Fruit fly (Drosophila melanogaster) whole organism, embryonic: ENCODE results near the gene wus.

Experiments used
- B-H2 ChIP-seq: fragments of 200-800 bp; sonication (Bioruptor generic); optimal IDR thresholded peaks from 2 replicates; lab custom pipeline; 2018; ENCODE audit warnings: missing biosample characterization, mild to moderate bottlenecking, missing genetic modification characterization
- CG10147 ChIP-seq: fragments of 200-800 bp; sonication (Bioruptor generic); optimal IDR thresholded peaks from 2 replicates; lab custom pipeline; 2019; ENCODE audit warnings: missing biosample characterization, mild to moderate bottlenecking, missing genetic modification characterization, moderate library complexity
- CG11560 ChIP-seq: fragments of 200-800 bp; sonication (Bioruptor generic); IDR thresholded peaks from 3 replicates; pipeline ENCODE4 v1.3.6; 2022; ENCODE audit warnings: missing biosample characterization, missing genetic modification characterization
- CG12942 ChIP-seq: fragments of 200-800 bp; sonication (Bioruptor generic); optimal IDR thresholded peaks from 3 replicates; lab custom pipeline; 2016; ENCODE audit warnings: missing biosample characterization, missing genetic modification characterization
- CG13775 ChIP-seq: fragments of 200-800 bp; sonication (Bioruptor generic); optimal IDR thresholded peaks from 3 replicates; lab custom pipeline; 2017; ENCODE audit warnings: missing biosample characterization, mild to moderate bottlenecking, missing genetic modification characterization
- CG14441 ChIP-seq: fragments of 200-800 bp; sonication (Bioruptor generic); IDR thresholded peaks from 2 replicates; pipeline ENCODE4 v1.3.6; 2022; ENCODE audit warnings: missing biosample characterization, missing genetic modification characterization
- CG1529 ChIP-seq: fragments of 200-800 bp; sonication (Bioruptor generic); optimal IDR thresholded peaks from 3 replicates; lab custom pipeline; 2018; ENCODE audit warnings: missing biosample characterization, missing genetic modification characterization
- CG15514 ChIP-seq: fragments of 200-800 bp; sonication (Bioruptor generic); optimal IDR thresholded peaks from 3 replicates; lab custom pipeline; 2017; ENCODE audit warnings: missing biosample characterization, missing genetic modification characterization, mild to moderate bottlenecking, moderate library complexity, missing genetic modification reagents
- CG16779 ChIP-seq: fragments of 200-800 bp; sonication (Bioruptor generic); IDR thresholded peaks from 2 replicates; pipeline ENCODE4 v1.3.6; 2022; ENCODE audit warnings: missing biosample characterization, missing genetic modification characterization
- CG17612 ChIP-seq: fragments of 200-800 bp; sonication (Bioruptor generic); IDR thresholded peaks from 2 replicates; pipeline ENCODE4 v1.3.6; 2022; ENCODE audit warnings: missing biosample characterization, missing genetic modification characterization
- CG18476 ChIP-seq: fragments of 200-800 bp; sonication (Bioruptor generic); optimal IDR thresholded peaks from 2 replicates; lab custom pipeline; 2016; ENCODE audit warnings: missing biosample characterization, mild to moderate bottlenecking, missing genetic modification characterization
- CG2199 ChIP-seq: fragments of 200-800 bp; sonication (Bioruptor generic); IDR thresholded peaks from 3 replicates; pipeline ENCODE4 v1.3.6; 2022; ENCODE audit warnings: missing biosample characterization, missing genetic modification characterization
- CG30431 ChIP-seq: fragments of 200-800 bp; sonication (Bioruptor generic); optimal IDR thresholded peaks from 2 replicates; lab custom pipeline; 2017; ENCODE audit warnings: missing biosample characterization, missing genetic modification characterization
- CG3065 ChIP-seq: fragments of 200-800 bp; sonication (Bioruptor generic); optimal IDR thresholded peaks from 2 replicates; lab custom pipeline; 2016; ENCODE audit warnings: missing biosample characterization, missing genetic modification characterization
- CG32532 ChIP-seq: fragments of 200-800 bp; sonication (Bioruptor generic); IDR thresholded peaks from 2 replicates; pipeline ENCODE4 v1.3.6; 2022; ENCODE audit warnings: missing biosample characterization, missing genetic modification characterization
- CG4707 ChIP-seq: fragments of 200-800 bp; sonication (Bioruptor generic); optimal IDR thresholded peaks from 2 replicates; lab custom pipeline; 2018; ENCODE audit warnings: missing biosample characterization, mild to moderate bottlenecking, missing genetic modification characterization, moderate library complexity
- CG6854 ChIP-seq: fragments of 200-800 bp; sonication (Bioruptor generic); optimal IDR thresholded peaks from 3 replicates; lab custom pipeline; 2017; ENCODE audit warnings: missing biosample characterization, mild to moderate bottlenecking, missing genetic modification characterization
- CG7786 ChIP-seq: fragments of 200-800 bp; sonication (Bioruptor generic); optimal IDR thresholded peaks from 2 replicates; lab custom pipeline; 2016; ENCODE audit warnings: missing biosample characterization, missing genetic modification characterization
- CG9727 ChIP-seq: fragments of 200-800 bp; sonication (Bioruptor generic); optimal IDR thresholded peaks from 3 replicates; lab custom pipeline; 2017; ENCODE audit warnings: missing biosample characterization, mild to moderate bottlenecking, missing genetic modification characterization
- CG9932 ChIP-seq: fragments of 200-800 bp; sonication (Bioruptor generic); IDR thresholded peaks from 2 replicates; pipeline ENCODE4 v1.3.6; 2022; ENCODE audit warnings: missing biosample characterization, missing genetic modification characterization
- Chrac-16 ChIP-seq: fragments of 200-800 bp; sonication (Bioruptor generic); optimal IDR thresholded peaks from 3 replicates; lab custom pipeline; 2016; ENCODE audit warnings: missing biosample characterization, missing genetic modification characterization
- D19B ChIP-seq: fragments of 200-800 bp; sonication (Bioruptor generic); optimal IDR thresholded peaks from 2 replicates; lab custom pipeline; 2017; ENCODE audit warnings: missing biosample characterization, mild to moderate bottlenecking, missing genetic modification characterization
- Dip3 ChIP-seq: fragments of 200-800 bp; sonication (Bioruptor generic); optimal IDR thresholded peaks from 3 replicates; lab custom pipeline; 2016; ENCODE audit warnings: missing biosample characterization, missing genetic modification characterization
- Drgx ChIP-seq: fragments of 200-800 bp; sonication (Bioruptor generic); IDR thresholded peaks from 2 replicates; pipeline ENCODE4 v1.3.6; 2022; ENCODE audit warnings: missing biosample characterization, missing genetic modification characterization
- Fer3 ChIP-seq: fragments of 200-800 bp; sonication (Bioruptor generic); optimal IDR thresholded peaks from 2 replicates; lab custom pipeline; 2018; ENCODE audit warnings: missing biosample characterization, mild to moderate bottlenecking, missing genetic modification characterization, moderate library complexity
- H2.0 ChIP-seq: fragments of 200-800 bp; sonication (Bioruptor generic); IDR thresholded peaks from 2 replicates; pipeline ENCODE4 v1.3.6; 2022; ENCODE audit warnings: missing biosample characterization, missing genetic modification characterization
- Hmr ChIP-seq: fragments of 200-800 bp; sonication (Bioruptor generic); optimal IDR thresholded peaks from 3 replicates; lab custom pipeline; 2017; ENCODE audit warnings: mild to moderate bottlenecking, missing biosample characterization, missing genetic modification reagents, missing genetic modification characterization
- NC2α ChIP-seq: fragments of 200-800 bp; sonication (Bioruptor generic); optimal IDR thresholded peaks from 2 replicates; lab custom pipeline; 2016; ENCODE audit warnings: missing biosample characterization, missing genetic modification characterization
- Optix ChIP-seq: fragments of 200-800 bp; sonication (Bioruptor generic); IDR thresholded peaks from 3 replicates; pipeline ENCODE4 v1.3.6; 2022; ENCODE audit warnings: missing biosample characterization, missing genetic modification characterization
- Rfx ChIP-seq: fragments of 200-800 bp; sonication (Bioruptor generic); IDR thresholded peaks from 2 replicates; pipeline ENCODE4 v1.3.6; 2022; ENCODE audit warnings: missing biosample characterization, missing genetic modification characterization
- Taf1 ChIP-seq: fragments of 200-800 bp; sonication (Bioruptor generic); IDR thresholded peaks from 2 replicates; pipeline ENCODE4 v1.3.6; 2022; ENCODE audit warnings: missing biosample characterization, missing genetic modification characterization
- Usf ChIP-seq: fragments of 200-800 bp; sonication (Bioruptor generic); optimal IDR thresholded peaks from 2 replicates; lab custom pipeline; 2017; ENCODE audit warnings: missing genotype, missing biosample characterization, missing genetic modification characterization
- ci ChIP-seq: fragments of 200-800 bp; sonication (Bioruptor generic); IDR thresholded peaks from 3 replicates; pipeline ENCODE4 v1.3.6; 2022; ENCODE audit warnings: missing biosample characterization, missing genetic modification characterization
- en ChIP-seq: fragments of 200-800 bp; sonication (Bioruptor generic); optimal IDR thresholded peaks from 2 replicates; lab custom pipeline; 2016; ENCODE audit warnings: missing biosample characterization, missing genetic modification characterization
- fu2 ChIP-seq: fragments of 200-800 bp; sonication (Bioruptor generic); optimal IDR thresholded peaks from 2 replicates; lab custom pipeline; 2016; ENCODE audit warnings: missing biosample characterization, missing genetic modification characterization
- grn ChIP-seq: fragments of 200-800 bp; sonication (Bioruptor generic); optimal IDR thresholded peaks from 3 replicates; lab custom pipeline; 2017; ENCODE audit warnings: missing biosample characterization, missing genetic modification characterization
- gro ChIP-seq: fragments of 200-800 bp; sonication (Bioruptor generic); optimal IDR thresholded peaks from 2 replicates; lab custom pipeline; 2016; ENCODE audit warnings: missing biosample characterization, missing genetic modification characterization
- gsb ChIP-seq: fragments of 200-800 bp; sonication (Bioruptor generic); IDR thresholded peaks from 2 replicates; pipeline ENCODE4 v1.3.6; 2022; ENCODE audit warnings: missing biosample characterization, missing genetic modification characterization
- gsb-n ChIP-seq: fragments of 200-800 bp; sonication (Bioruptor generic); optimal IDR thresholded peaks from 3 replicates; lab custom pipeline; 2018; ENCODE audit warnings: missing biosample characterization, mild to moderate bottlenecking, missing genetic modification characterization
- jumu ChIP-seq: fragments of 200-800 bp; sonication (Bioruptor generic); optimal IDR thresholded peaks from 3 replicates; lab custom pipeline; 2016; ENCODE audit warnings: missing biosample characterization, missing genetic modification characterization
- kah ChIP-seq: fragments of 200-800 bp; sonication (Bioruptor generic); optimal IDR thresholded peaks from 2 replicates; lab custom pipeline; 2018; ENCODE audit warnings: missing biosample characterization, mild to moderate bottlenecking, missing genetic modification characterization
- lab ChIP-seq: fragments of 200-800 bp; sonication (Bioruptor generic); optimal IDR thresholded peaks from 3 replicates; lab custom pipeline; 2017; ENCODE audit warnings: missing biosample characterization, missing genetic modification characterization, mild to moderate bottlenecking, moderate library complexity, missing genetic modification reagents
- luna ChIP-seq: fragments of 200-800 bp; sonication (Bioruptor generic); optimal IDR thresholded peaks from 2 replicates; lab custom pipeline; 2016; ENCODE audit warnings: missing biosample characterization, missing genetic modification characterization
- otp ChIP-seq: fragments of 200-800 bp; sonication (Bioruptor generic); IDR thresholded peaks from 3 replicates; pipeline ENCODE4, ENCODE4 v1.3.6; 2022; ENCODE audit warnings: missing biosample characterization, missing genetic modification characterization
- phol ChIP-seq: fragments of 200-800 bp; sonication (Bioruptor generic); optimal IDR thresholded peaks from 3 replicates; lab custom pipeline; 2018; ENCODE audit warnings: missing biosample characterization, mild to moderate bottlenecking, missing genetic modification characterization, moderate library complexity
- row ChIP-seq: fragments of 200-800 bp; sonication (Bioruptor generic); IDR thresholded peaks from 3 replicates; pipeline ENCODE4 v1.3.6; 2022; ENCODE audit warnings: missing biosample characterization, missing genetic modification characterization
- sens ChIP-seq: fragments of 200-800 bp; sonication (Bioruptor generic); peaks from one replicate; lab custom pipeline; 2016; ENCODE audit warnings: missing biosample characterization, missing genetic modification characterization
- sna ChIP-seq: fragments of 200-800 bp; sonication (Bioruptor generic); IDR thresholded peaks from 2 replicates; pipeline ENCODE4 v1.3.6; 2022; ENCODE audit warnings: missing biosample characterization, missing genetic modification characterization; ENCODE audit not compliant: partially characterized antibody
- trh ChIP-seq: fragments of 200-800 bp; sonication (Bioruptor generic); optimal IDR thresholded peaks from 2 replicates; lab custom pipeline; 2016; ENCODE audit warnings: missing biosample characterization, missing genetic modification characterization
- zen2 ChIP-seq: fragments of 200-800 bp; sonication (Bioruptor generic); IDR thresholded peaks from 3 replicates; pipeline ENCODE4 v1.3.6; 2022; ENCODE audit warnings: missing biosample characterization, missing genetic modification characterization; ENCODE audit not compliant: partially characterized antibody
- zfh2 ChIP-seq: fragments of 200-800 bp; sonication (Bioruptor generic); optimal IDR thresholded peaks from 2 replicates; lab custom pipeline; 2016; ENCODE audit warnings: missing biosample characterization, missing genetic modification characterization

Gene wus

dm6 chrX:16912965-16913755 lies 27.5 kb downstream of the wus start, which contains the start of gene CG4928 (continued):
- TF ChIP-seq CG6854 (GFP tag; lab: Kevin White, UChicago) (no peak), Dip3 (no peak), Fer3 (tag; lab: Kevin White, UChicago) (no peak), CG7786 (GFP tag; lab: Kevin White, UChicago) (no peak), kah (GFP tag; lab: Kevin White, UChicago) (no peak), gro (no peak), ci (no peak), zen2 (GFP tag; lab: Robert Waterston, UW) (no peak), CG17612 (GFP tag; lab: Robert Waterston, UW) (no peak), B-H2 (GFP tag; lab: Kevin White, UChicago) (no peak), Usf (no peak), row (GFP tag; lab: Robert Waterston, UW) (0 out of 3 replicates have a peak, but pooled peaks have one; percentile 32), CG15514 (GFP tag; lab: Kevin White, UChicago) (peak; percentile 5), jumu (GFP tag; lab: Kevin White, UChicago) (no peak), CG1529 (GFP tag; lab: Kevin White, UChicago) (no peak), CG9727 (GFP tag; lab: Kevin White, UChicago) (no peak), en (GFP tag; lab: Kevin White, UChicago) (no peak), Rfx (GFP tag; lab: Robert Waterston, UW) (peak; percentile 30; the same call in 1 of the 2 replicates), fu2 (GFP tag; lab: Kevin White, UChicago) (no peak), CG12942 (GFP tag; lab: Kevin White, UChicago) (no peak), gsb-n (tag; lab: Kevin White, UChicago) (no peak), CG3065 (GFP tag; lab: Kevin White, UChicago) (no peak), sens (GFP tag; lab: Kevin White, UChicago) (no peak), CG10147 (no peak), trh (GFP tag; lab: Kevin White, UChicago) (no peak), NC2α (GFP tag; lab: Kevin White, UChicago) (no peak), CG9932 (0 out of 2 replicates have a peak, but pooled peaks have one; percentile 29), CG14441 (GFP tag; lab: Robert Waterston, UW) (no peak), sna (GFP tag; lab: Robert Waterston, UW) (no peak), CG11560 (tag; lab: Robert Waterston, UW) (no peak), Taf1 (GFP tag; lab: Robert Waterston, UW) (no peak), gsb (GFP tag; lab: Robert Waterston, UW) (no peak), Optix (no peak), CG4707 (peak; percentile 19), D19B (GFP tag; lab: Kevin White, UChicago) (no peak), Chrac-16 (GFP tag; lab: Kevin White, UChicago) (no peak), CG18476 (GFP tag; lab: Kevin White, UChicago) (no peak), CG32532 (0 out of 2 replicates have a peak, but pooled peaks have one; percentile 19), luna (no peak), CG13775 (no peak), grn (GFP tag; lab: Kevin White, UChicago) (peak; percentile 45), CG2199 (GFP tag; lab: Robert Waterston, UW) (no peak), zfh2 (GFP tag; lab: Kevin White, UChicago) (no peak), lab (GFP tag; lab: Kevin White, UChicago) (no peak), CG16779 (GFP tag; lab: Robert Waterston, UW) (no peak), Hmr (GFP tag; lab: Kevin White, UChicago) (no peak), CG30431 (GFP tag; lab: Kevin White, UChicago) (no peak), Drgx (GFP tag; lab: Robert Waterston, UW) (no peak), phol (no peak), otp (GFP tag; lab: Robert Waterston, UW) (no peak), H2.0 (GFP tag; lab: Robert Waterston, UW) (no peak)
